Worm (Caenorhabditis elegans): ENCODE results near the gene exos-9.

- TF ChIP-seq unc-62 (GFP tag; optimal IDR thresholded peaks at IDR 0.05) (no peak), ama-1 (optimal IDR thresholded peaks at IDR 0.05) (no peak), ama-1 (GFP tag; optimal IDR thresholded peaks at IDR 0.05) (no peak), ceh-79 (tag; optimal IDR thresholded peaks at IDR 0.05) (no peak), ztf-28 (GFP tag; IDR thresholded peaks at IDR 0.05) (no peak), madf-8 (GFP tag; conservative IDR thresholded peaks at IDR 0.05) (no peak), F10E7.11 (tag; optimal IDR thresholded peaks at IDR 0.05) (no peak), nhr-179 (tag; optimal IDR thresholded peaks at IDR 0.05) (no peak), lin-35 (GFP tag; optimal IDR thresholded peaks at IDR 0.05) (no peak), ceh-100 (GFP tag; IDR thresholded peaks at IDR 0.05) (no peak), F23B12.7 (tag; optimal IDR thresholded peaks at IDR 0.05; ENCODE audit: insufficient read depth) (no peak)
Measured at ce11 chrIII:7230841-7231240, 33.0 kb upstream of the exos-9 start, which contains the start of gene R151.10.
